Fruit fly (Drosophila melanogaster) whole organism, embryonic: ENCODE measurements around the gene Ugt316A1.

Experiments
- Abd-B ChIP-seq: fragments of 200-800 bp; sonication (Bioruptor generic); optimal IDR thresholded peaks from 2 replicates; lab custom pipeline; 2018; ENCODE audit warnings: missing biosample characterization, mild to moderate bottlenecking, missing genetic modification characterization, moderate library complexity
- Adf1 ChIP-seq: fragments of 200-800 bp; sonication (Bioruptor generic); IDR thresholded peaks from 2 replicates; pipeline ENCODE4 v1.3.6; 2022; ENCODE audit warnings: missing biosample characterization, missing genetic modification characterization
- Atf6 ChIP-seq: fragments of 200-800 bp; sonication (Bioruptor generic); IDR thresholded peaks from 2 replicates; pipeline ENCODE4 v1.3.6; 2022; ENCODE audit warnings: missing biosample characterization, missing genetic modification characterization
- CG1233 ChIP-seq: fragments of 200-800 bp; sonication (Bioruptor generic); optimal IDR thresholded peaks from 4 replicates; lab custom pipeline; 2018; ENCODE audit warnings: missing biosample characterization, mild to moderate bottlenecking, missing genetic modification characterization
- CG13424 ChIP-seq: fragments of 200-800 bp; sonication (Bioruptor generic); optimal IDR thresholded peaks from 2 replicates; lab custom pipeline; 2019; ENCODE audit warnings: missing biosample characterization, mild to moderate bottlenecking, missing genetic modification characterization, moderate library complexity
- CG15601 ChIP-seq: fragments of 200-800 bp; sonication (Bioruptor generic); optimal IDR thresholded peaks from 3 replicates; lab custom pipeline; 2019; ENCODE audit warnings: missing biosample characterization, mild to moderate bottlenecking, missing genetic modification characterization, moderate library complexity
- CG15696 ChIP-seq: fragments of 200-800 bp; sonication (Bioruptor generic); optimal IDR thresholded peaks from 2 replicates; lab custom pipeline; 2019; ENCODE audit warnings: missing biosample characterization, mild to moderate bottlenecking, missing genetic modification characterization, moderate library complexity
- CG16813 ChIP-seq: fragments of 200-800 bp; sonication (Bioruptor generic); IDR thresholded peaks from 3 replicates; pipeline ENCODE4 v1.3.6; 2022; ENCODE audit warnings: missing biosample characterization, missing genetic modification characterization; ENCODE audit not compliant: partially characterized antibody
- CG17328 ChIP-seq: fragments of 200-800 bp; sonication (Bioruptor generic); IDR thresholded peaks from 2 replicates; pipeline ENCODE4 v1.3.6; 2022; ENCODE audit warnings: missing biosample characterization, missing genetic modification characterization
- CG17359 ChIP-seq: fragments of 200-800 bp; sonication (Bioruptor generic); optimal IDR thresholded peaks from 3 replicates; lab custom pipeline; 2018; ENCODE audit warnings: missing biosample characterization, mild to moderate bottlenecking, missing genetic modification characterization, moderate library complexity
- CG17829 ChIP-seq: fragments of 200-800 bp; optimal IDR thresholded peaks from 2 replicates; lab custom pipeline; 2019; ENCODE audit warnings: missing biosample characterization, mild to moderate bottlenecking, missing genetic modification characterization, moderate library complexity
- CG18476 ChIP-seq: fragments of 200-800 bp; sonication (Bioruptor generic); optimal IDR thresholded peaks from 2 replicates; lab custom pipeline; 2016; ENCODE audit warnings: missing biosample characterization, mild to moderate bottlenecking, missing genetic modification characterization
- CG4360 ChIP-seq: fragments of 200-800 bp; sonication (Bioruptor generic); IDR thresholded peaks from 2 replicates; pipeline ENCODE4 v1.3.6; 2022; ENCODE audit warnings: missing biosample characterization, missing genetic modification characterization
- CG6683 ChIP-seq: fragments of 200-800 bp; sonication (Bioruptor generic); optimal IDR thresholded peaks from 2 replicates; lab custom pipeline; 2017; ENCODE audit warnings: missing biosample characterization, mild to moderate bottlenecking, missing genetic modification characterization, missing genetic modification reagents
- CG7928 ChIP-seq: fragments of 200-800 bp; sonication (Bioruptor generic); optimal IDR thresholded peaks from 2 replicates; lab custom pipeline; 2017; ENCODE audit warnings: missing biosample characterization, mild to moderate bottlenecking, missing genetic modification characterization
- CG7987 ChIP-seq: fragments of 200-800 bp; sonication (Bioruptor generic); optimal IDR thresholded peaks from 2 replicates; lab custom pipeline; 2018; ENCODE audit warnings: missing biosample characterization, mild to moderate bottlenecking, missing genetic modification characterization, moderate library complexity
- CG8944 ChIP-seq: fragments of 200-800 bp; sonication (Bioruptor generic); optimal IDR thresholded peaks from 3 replicates; lab custom pipeline; 2016; ENCODE audit warnings: missing biosample characterization, missing genetic modification characterization
- CG9437 ChIP-seq: fragments of 200-800 bp; sonication (Bioruptor generic); optimal IDR thresholded peaks from 2 replicates; lab custom pipeline; 2018; ENCODE audit warnings: missing biosample characterization, mild to moderate bottlenecking, missing genetic modification characterization
- CG9817 ChIP-seq: fragments of 200-800 bp; sonication (Bioruptor generic); optimal IDR thresholded peaks from 2 replicates; lab custom pipeline; 2018; ENCODE audit warnings: missing biosample characterization, mild to moderate bottlenecking, missing genetic modification characterization, moderate library complexity
- CoRest ChIP-seq: fragments of 200-800 bp; sonication (Bioruptor generic); optimal IDR thresholded peaks from 3 replicates; lab custom pipeline; 2018; ENCODE audit warnings: missing biosample characterization, mild to moderate bottlenecking, missing genetic modification characterization, moderate library complexity
- D19A ChIP-seq: fragments of 200-800 bp; optimal IDR thresholded peaks from 3 replicates; lab custom pipeline; 2019; ENCODE audit warnings: missing biosample characterization, mild to moderate bottlenecking, missing genetic modification characterization, moderate library complexity
- Gug ChIP-seq: fragments of 200-800 bp; sonication (Bioruptor generic); IDR thresholded peaks from 4 replicates; pipeline ENCODE4 v1.3.6; 2022; ENCODE audit warnings: missing biosample characterization, missing genetic modification characterization
- HmgZ ChIP-seq: fragments of 200-800 bp; sonication (Bioruptor generic); optimal IDR thresholded peaks from 2 replicates; lab custom pipeline; 2018; ENCODE audit warnings: missing biosample characterization, mild to moderate bottlenecking, missing genetic modification characterization
- Lim3 ChIP-seq: fragments of 200-800 bp; sonication (Bioruptor generic); IDR thresholded peaks from 2 replicates; pipeline ENCODE4 v1.3.6; 2022; ENCODE audit warnings: missing biosample characterization, missing genetic modification characterization
- PHDP ChIP-seq: fragments of 200-800 bp; sonication (Bioruptor generic); optimal IDR thresholded peaks from 3 replicates; lab custom pipeline; 2018; ENCODE audit warnings: missing biosample characterization, mild to moderate bottlenecking, missing genetic modification characterization, moderate library complexity
- Ptx1 ChIP-seq: fragments of 200-800 bp; sonication (Bioruptor generic); IDR thresholded peaks from 2 replicates; pipeline ENCODE4 v1.3.6; 2022; ENCODE audit warnings: missing biosample characterization, missing genetic modification characterization
- Sox100B ChIP-seq: fragments of 200-800 bp; sonication (Bioruptor generic); optimal IDR thresholded peaks from 3 replicates; lab custom pipeline; 2018; ENCODE audit warnings: missing biosample characterization, mild to moderate bottlenecking, missing genetic modification characterization
- Usf ChIP-seq: fragments of 200-800 bp; sonication (Bioruptor generic); optimal IDR thresholded peaks from 2 replicates; lab custom pipeline; 2017; ENCODE audit warnings: missing genotype, missing biosample characterization, missing genetic modification characterization
- Xrp1 ChIP-seq: fragments of 200-800 bp; sonication (Bioruptor generic); IDR thresholded peaks from 2 replicates; pipeline ENCODE4 v1.3.6; 2022; ENCODE audit warnings: missing biosample characterization, missing genetic modification characterization
- abd-A ChIP-seq: fragments of 200-800 bp; sonication (Bioruptor generic); optimal IDR thresholded peaks from 3 replicates; lab custom pipeline; 2019; ENCODE audit warnings: missing biosample characterization, mild to moderate bottlenecking, missing genetic modification characterization, moderate library complexity
- chinmo ChIP-seq: fragments of 200-800 bp; sonication (Bioruptor generic); IDR thresholded peaks from 4 replicates; pipeline ENCODE4 v1.3.6; 2022; ENCODE audit warnings: missing biosample characterization, missing genetic modification characterization; ENCODE audit not compliant: partially characterized antibody
- croc ChIP-seq: fragments of 200-800 bp; sonication (Bioruptor generic); conservative IDR thresholded peaks from 3 replicates; pipeline ENCODE4 v1.3.6; 2022; ENCODE audit warnings: missing biosample characterization, missing genetic modification characterization
- dati ChIP-seq: fragments of 200-800 bp; sonication (Bioruptor generic); IDR thresholded peaks from 2 replicates; pipeline ENCODE4 v1.3.6; 2022; ENCODE audit warnings: missing biosample characterization, missing genetic modification characterization
- dimm ChIP-seq: fragments of 200-800 bp; sonication (Bioruptor generic); IDR thresholded peaks from 2 replicates; pipeline ENCODE4 v1.3.6; 2022; ENCODE audit warnings: missing biosample characterization, missing genetic modification characterization
- dpn ChIP-seq, 2 experiments: fragments of 200-800 bp; sonication (Bioruptor generic); optimal IDR thresholded peaks; 3 replicates each; lab custom pipeline; 2016; ENCODE audit warnings: missing biosample characterization in 2 of 2, missing genetic modification characterization in 2 of 2
- fd3F ChIP-seq: fragments of 200-800 bp; sonication (Bioruptor generic); optimal IDR thresholded peaks from 2 replicates; lab custom pipeline; 2018; ENCODE audit warnings: missing biosample characterization, mild to moderate bottlenecking, missing genetic modification characterization, moderate library complexity
- gcm ChIP-seq: fragments of 200-800 bp; sonication (Bioruptor generic); optimal IDR thresholded peaks from 2 replicates; lab custom pipeline; 2019; ENCODE audit warnings: missing biosample characterization, mild to moderate bottlenecking, missing genetic modification characterization, moderate library complexity
- ind ChIP-seq: fragments of 200-800 bp; sonication (Bioruptor generic); optimal IDR thresholded peaks from 3 replicates; lab custom pipeline; 2016; ENCODE audit warnings: missing biosample characterization, missing genetic modification characterization
- lola ChIP-seq, 3 experiments: fragments of >200 bp in 2 of 3; fragments of 200-800 bp in 1 of 3; sonication (Bioruptor generic) in 1 of 3; optimal IDR thresholded peaks; 2 replicates each; lab custom pipeline; 2017 to 2019; ENCODE audit warnings: missing biosample characterization in 3 of 3, missing genetic modification characterization in 3 of 3, mild to moderate bottlenecking in 1 of 3, moderate library complexity in 1 of 3
- nmo ChIP-seq: fragments of 200-800 bp; sonication (Bioruptor generic); optimal IDR thresholded peaks from 2 replicates; lab custom pipeline; 2018; ENCODE audit warnings: missing biosample characterization, mild to moderate bottlenecking, missing genetic modification characterization, moderate library complexity
- pb ChIP-seq: fragments of 200-800 bp; sonication (Bioruptor generic); optimal IDR thresholded peaks from 3 replicates; lab custom pipeline; 2016; ENCODE audit warnings: missing biosample characterization, missing genetic modification characterization
- phol ChIP-seq: fragments of 200-800 bp; sonication (Bioruptor generic); optimal IDR thresholded peaks from 3 replicates; lab custom pipeline; 2018; ENCODE audit warnings: missing biosample characterization, mild to moderate bottlenecking, missing genetic modification characterization, moderate library complexity
- scrt ChIP-seq: fragments of 200-800 bp; sonication (Bioruptor generic); optimal IDR thresholded peaks from 2 replicates; lab custom pipeline; 2018; ENCODE audit warnings: missing biosample characterization, mild to moderate bottlenecking, missing genetic modification characterization, moderate library complexity
- stc ChIP-seq: fragments of 200-800 bp; sonication (Bioruptor generic); IDR thresholded peaks from 2 replicates; pipeline ENCODE4 v1.3.6; 2022; ENCODE audit warnings: missing biosample characterization, missing genetic modification characterization
- tap ChIP-seq: fragments of 200-800 bp; optimal IDR thresholded peaks from 3 replicates; lab custom pipeline; 2019; ENCODE audit warnings: missing biosample characterization, mild to moderate bottlenecking, missing genetic modification characterization, moderate library complexity
- tll ChIP-seq, 2 experiments: fragments of 200-800 bp in 1 of 2; fragments of >200 bp in 1 of 2; sonication (Bioruptor generic) in 1 of 2; optimal IDR thresholded peaks; 2 replicates each; lab custom pipeline; 2017 to 2019; ENCODE audit warnings: missing biosample characterization in 2 of 2, missing genetic modification characterization in 2 of 2, mild to moderate bottlenecking in 1 of 2, moderate library complexity in 1 of 2
- tx ChIP-seq: fragments of 200-800 bp; sonication (Bioruptor generic); optimal IDR thresholded peaks from 2 replicates; lab custom pipeline; 2016; ENCODE audit warnings: missing biosample characterization, missing genetic modification characterization

Ugt316A1 gene

dm6 chr3L:19087369-19088275 lies 25.0 kb upstream of the Ugt316A1 start:
- peak; percentile 33 for TF ChIP-seq CG1233
- no peak for TF ChIP-seq CG17328 (GFP tag; lab: Robert Waterston, UW)
- peak; percentile 27 for TF ChIP-seq ind (GFP tag; lab: Kevin White, UChicago)
- TF ChIP-seq chinmo (GFP tag; lab: Robert Waterston, UW), result no peak
- no peak for TF ChIP-seq croc (GFP tag; lab: Robert Waterston, UW)
- peak; percentile 46 for TF ChIP-seq phol (tag; lab: Kevin White, UChicago)
- no peak for TF ChIP-seq tll (GFP tag; optimal IDR thresholded peaks at IDR 0.05; lab: Kevin White, UChicago)
- no peak for TF ChIP-seq HmgZ (tag; lab: Kevin White, UChicago)
- peak; percentile 45 for TF ChIP-seq PHDP (tag; lab: Kevin White, UChicago)
- TF ChIP-seq CG7928, result no peak
- peak; percentile 16 for TF ChIP-seq D19A (tag; lab: Kevin White, UChicago)
- TF ChIP-seq lola (GFP tag; optimal IDR thresholded peaks at IDR 0.05; lab: Kevin White, UChicago), result no peak
- TF ChIP-seq Usf, result no peak
- peak; percentile 32 for TF ChIP-seq Abd-B (GFP tag; lab: Kevin White, UChicago)
- peak; percentile 31 for TF ChIP-seq CG17359 (tag; lab: Kevin White, UChicago)
- TF ChIP-seq Xrp1, result peak; percentile 28; the same call in 1 of the 2 replicates
- no peak for TF ChIP-seq CG4360
- TF ChIP-seq stc (GFP tag; lab: Robert Waterston, UW), result 0 out of 2 replicates have a peak, but pooled peaks have one; percentile 26
- TF ChIP-seq Ptx1 (GFP tag; lab: Robert Waterston, UW), result peak; percentile 19; the same call in 1 of the 2 replicates
- no peak; the same call in 3 of the 4 replicates for TF ChIP-seq Gug (GFP tag; lab: Robert Waterston, UW)
- TF ChIP-seq tap (tag; lab: Kevin White, UChicago), result peak; percentile 25
- TF ChIP-seq CG18476 (GFP tag; lab: Kevin White, UChicago), result no peak
- TF ChIP-seq Lim3 (GFP tag; lab: Robert Waterston, UW), result no peak
- TF ChIP-seq CG7987 (GFP tag; lab: Kevin White, UChicago), result no peak
- no peak for TF ChIP-seq dimm
- TF ChIP-seq CG17829, result peak; percentile 42
- TF ChIP-seq CG9817 (tag; lab: Kevin White, UChicago), result peak; percentile 4
- TF ChIP-seq pb (GFP tag; lab: Kevin White, UChicago), result no peak
- TF ChIP-seq CG13424 (tag; lab: Kevin White, UChicago), result peak; percentile 29
- no peak for TF ChIP-seq CG8944
- TF ChIP-seq CG9437 (GFP tag; lab: Kevin White, UChicago), result peak; percentile 47
- TF ChIP-seq dati, result no peak
- peak; percentile 1 for TF ChIP-seq CG15601 (tag; lab: Kevin White, UChicago)
- TF ChIP-seq nmo (GFP tag; lab: Kevin White, UChicago), result peak; percentile 34
- TF ChIP-seq Atf6 (GFP tag; lab: Robert Waterston, UW), result 0 out of 2 replicates have a peak, but pooled peaks have one; percentile 29
- TF ChIP-seq CG6683 (GFP tag; lab: Kevin White, UChicago), result peak; percentile 39
- TF ChIP-seq scrt (GFP tag; lab: Kevin White, UChicago), result peak; percentile 17
- peak; percentile 58 for TF ChIP-seq CoRest
- TF ChIP-seq Adf1 (GFP tag; lab: Robert Waterston, UW), result peak; percentile 28; the same call in 1 of the 2 replicates
- peak; percentile 2 for TF ChIP-seq fd3F (GFP tag; lab: Kevin White, UChicago)
- TF ChIP-seq abd-A (tag; lab: Kevin White, UChicago), result peak; percentile 86
- peak; percentile 44 for TF ChIP-seq Sox100B
- peak in 1 of 2 experiments; percentile 11 for TF ChIP-seq dpn (GFP tag; optimal IDR thresholded peaks at IDR 0.05; lab: Kevin White, UChicago)
- TF ChIP-seq CG16813, result no peak
- TF ChIP-seq tx, result no peak
- TF ChIP-seq CG15696 (tag; lab: Kevin White, UChicago), result no peak
- TF ChIP-seq gcm (GFP tag; lab: Kevin White, UChicago), result peak; percentile 46
